Worm (Caenorhabditis elegans) whole organism, late embryonic: ENCODE results near the gene acr-23.

Source experiments
- F13H6.1 ChIP-seq: sonication (generic microtip); optimal IDR thresholded peaks from 2 replicates; lab custom pipeline; 2016; ENCODE audit warnings: missing genetic modification characterization, missing compliant biosample characterization
- ama-1 ChIP-seq: fragments of 150-350 bp; optimal IDR thresholded peaks from 2 replicates; lab custom pipeline; 2014
- ceh-31 ChIP-seq: sonication (generic microtip); optimal IDR thresholded peaks from 2 replicates; lab custom pipeline; 2016; ENCODE audit warnings: missing genetic modification characterization, missing compliant biosample characterization
- che-1 ChIP-seq: sonication (generic microtip); optimal IDR thresholded peaks from 2 replicates; lab custom pipeline; 2016; ENCODE audit warnings: mild to moderate bottlenecking, missing genetic modification characterization, missing compliant biosample characterization
- elt-2 ChIP-seq: sonication (generic microtip); optimal IDR thresholded peaks from 2 replicates; lab custom pipeline; 2016; ENCODE audit warnings: missing genetic modification reagents, missing genetic modification characterization, missing compliant biosample characterization
- fax-1 ChIP-seq: sonication (generic microtip); optimal IDR thresholded peaks from 2 replicates; lab custom pipeline; 2016; ENCODE audit warnings: missing genotype, missing genetic modification characterization, missing compliant biosample characterization
- gmeb-2 ChIP-seq: sonication (generic microtip); optimal IDR thresholded peaks from 2 replicates; lab custom pipeline; 2016; ENCODE audit warnings: missing genetic modification characterization, inconsistent platforms, missing compliant biosample characterization
- lim-6 ChIP-seq: sonication (generic microtip); optimal IDR thresholded peaks from 2 replicates; lab custom pipeline; 2016; ENCODE audit warnings: missing genetic modification characterization, missing compliant biosample characterization
- nfya-1 ChIP-seq: sonication (generic microtip); optimal IDR thresholded peaks from 2 replicates; lab custom pipeline; 2017; ENCODE audit warnings: missing genetic modification characterization, mild to moderate bottlenecking, missing compliant biosample characterization, antibody characterized with exemption, moderate library complexity
- pqm-1 ChIP-seq: sonication (generic microtip); optimal IDR thresholded peaks from 2 replicates; lab custom pipeline; 2016; ENCODE audit warnings: missing genetic modification characterization, missing compliant biosample characterization
- pros-1 ChIP-seq: fragments of 150-350 bp; optimal IDR thresholded peaks from 2 replicates; lab custom pipeline; 2014; ENCODE audit warnings: missing biosample characterization, missing genetic modification reagents, missing genetic modification characterization
- rnt-1 ChIP-seq: sonication (generic microtip); optimal IDR thresholded peaks from 2 replicates; lab custom pipeline; 2016; ENCODE audit warnings: missing genetic modification characterization, missing compliant biosample characterization
- ztf-16 ChIP-seq: sonication (generic microtip); optimal IDR thresholded peaks from 2 replicates; lab custom pipeline; 2017; ENCODE audit warnings: missing genetic modification characterization, missing compliant biosample characterization

- TF ChIP-seq elt-2 (tag; lab: Kevin White, UChicago) (peak; percentile 74), fax-1 (tag; lab: Kevin White, UChicago) (no peak), che-1 (tag; lab: Kevin White, UChicago) (no peak), rnt-1 (tag; lab: Kevin White, UChicago) (no peak), ceh-31 (tag; lab: Kevin White, UChicago) (no peak), lim-6 (tag; lab: Kevin White, UChicago) (no peak), pros-1 (tag; lab: Kevin White, UChicago) (no peak), pqm-1 (tag; lab: Kevin White, UChicago) (no peak), F13H6.1 (tag; lab: Kevin White, UChicago) (no peak), gmeb-2 (tag; lab: Kevin White, UChicago) (no peak), ama-1 (lab: Kevin White, UChicago) (no peak), ztf-16 (tag; lab: Kevin White, UChicago) (no peak), nfya-1 (tag; lab: Kevin White, UChicago) (no peak)
Observed at ce11 chrV:3697071-3697470, 37.7 kb upstream of the acr-23 start.
